Worm (Caenorhabditis elegans): Measurements from ENCODE around the gene Y37E11AL.9.

The Y37E11AL.9 gene

ce11 chrIV:3725845-3726244 is 25.4 kb upstream of the Y37E11AL.9 start, which contains the start of gene smgl-2 (continued):
- no peak for TF ChIP-seq F44E2.7 (GFP tag; IDR thresholded peaks at IDR 0.05)
- no peak for TF ChIP-seq unc-130 (GFP tag; optimal IDR thresholded peaks at IDR 0.05)
- TF ChIP-seq T20F7.1 (GFP tag; optimal IDR thresholded peaks at IDR 0.05) = no peak
- TF ChIP-seq T26A8.4 (GFP tag; IDR thresholded peaks at IDR 0.05) = no peak; the same call in 1 of the 2 replicates
- TF ChIP-seq tra-1 (GFP tag; IDR thresholded peaks at IDR 0.05) = no peak
- no peak for TF ChIP-seq fkh-10 (GFP tag; optimal IDR thresholded peaks at IDR 0.05)
- TF ChIP-seq hmg-1.1 (GFP tag; IDR thresholded peaks at IDR 0.05) = peak; percentile 43
- no peak for TF ChIP-seq F26F4.8 (GFP tag; conservative IDR thresholded peaks at IDR 0.05)
- no peak for TF ChIP-seq nhr-41 (GFP tag; IDR thresholded peaks at IDR 0.05)
- TF ChIP-seq mdt-29 (GFP tag; IDR thresholded peaks at IDR 0.05) = no peak
- no peak for TF ChIP-seq mxl-3 (GFP tag; optimal IDR thresholded peaks at IDR 0.05)
- TF ChIP-seq skn-1 (tag; optimal IDR thresholded peaks at IDR 0.05) = no peak
- TF ChIP-seq ceh-44 (GFP tag; IDR thresholded peaks at IDR 0.05) = no peak
- no peak for TF ChIP-seq spr-3 (GFP tag; optimal IDR thresholded peaks at IDR 0.05)
- no peak for TF ChIP-seq snpc-4 (tag; optimal IDR thresholded peaks at IDR 0.05)
- no peak for TF ChIP-seq lin-29 (GFP tag; IDR thresholded peaks at IDR 0.05)
- TF ChIP-seq dmd-9 (GFP tag; IDR thresholded peaks at IDR 0.05) = no peak
- no peak for TF ChIP-seq nhr-111 (GFP tag; optimal IDR thresholded peaks at IDR 0.05)
- TF ChIP-seq Y48G9A.11 (GFP tag; IDR thresholded peaks at IDR 0.05) = no peak
- no peak for TF ChIP-seq ztf-11 (tag; optimal IDR thresholded peaks at IDR 0.05)
- 0 out of 2 replicates have a peak, but pooled peaks have one; percentile 12 for TF ChIP-seq pha-4 (GFP tag; IDR thresholded peaks at IDR 0.05)
- TF ChIP-seq pha-4 (tag; optimal IDR thresholded peaks at IDR 0.05) = no peak
- TF ChIP-seq nhr-102 (tag; optimal IDR thresholded peaks at IDR 0.05) = no peak
- TF ChIP-seq egl-27 (tag; optimal IDR thresholded peaks at IDR 0.05) = no peak
- TF ChIP-seq lin-1 (GFP tag; IDR thresholded peaks at IDR 0.05) = no peak
- TF ChIP-seq madf-5 (GFP tag; IDR thresholded peaks at IDR 0.05) = no peak
- no peak for TF ChIP-seq ama-1 (optimal IDR thresholded peaks at IDR 0.05)
- TF ChIP-seq F37D6.2 (tag; optimal IDR thresholded peaks at IDR 0.05) = no peak
- no peak for TF ChIP-seq ceh-32 (tag; optimal IDR thresholded peaks at IDR 0.05; ENCODE audit: poor library complexity)
- TF ChIP-seq attf-4 (tag; optimal IDR thresholded peaks at IDR 0.05) = no peak
- TF ChIP-seq F49E8.2 (tag; optimal IDR thresholded peaks at IDR 0.05; ENCODE audit: borderline replicate concordance) = no peak
- peak; percentile 68 for TF ChIP-seq hlh-30 (tag; optimal IDR thresholded peaks at IDR 0.05; ENCODE audit: insufficient read depth)
- TF ChIP-seq dve-1 (tag; optimal IDR thresholded peaks at IDR 0.05; ENCODE audit: insufficient read depth) = peak; percentile 59
- TF ChIP-seq lsy-2 (tag; optimal IDR thresholded peaks at IDR 0.05) = peak in 1 of 2 experiments; percentile 88
- no peak for TF ChIP-seq gei-8 (GFP tag; optimal IDR thresholded peaks at IDR 0.05)
- no peak for TF ChIP-seq aha-1 (tag)
- TF ChIP-seq zip-11 (GFP tag; IDR thresholded peaks at IDR 0.05) = no peak
- peak; percentile 48 for TF ChIP-seq hlh-11 (tag; optimal IDR thresholded peaks at IDR 0.05)
- no peak for TF ChIP-seq ZK546.5 (tag; optimal IDR thresholded peaks at IDR 0.05)
- TF ChIP-seq rbr-2 (tag; optimal IDR thresholded peaks at IDR 0.05) = no peak
- no peak for TF ChIP-seq daf-16 (GFP tag; optimal IDR thresholded peaks at IDR 0.05)
- TF ChIP-seq daf-16 (tag; optimal IDR thresholded peaks at IDR 0.05) = peak; percentile 34
- TF ChIP-seq hif-1 (tag; optimal IDR thresholded peaks at IDR 0.05) = peak in 1 of 2 experiments; percentile 0
- TF ChIP-seq nhr-10 (tag; optimal IDR thresholded peaks at IDR 0.05) = no peak
- TF ChIP-seq lir-3 (tag; optimal IDR thresholded peaks at IDR 0.05) = no peak
- TF ChIP-seq unc-39 (tag; optimal IDR thresholded peaks at IDR 0.05) = no peak
- TF ChIP-seq nhr-25 (tag; optimal IDR thresholded peaks at IDR 0.05; ENCODE audit: borderline replicate concordance, insufficient read depth) = no peak
- peak; percentile 37 for TF ChIP-seq lin-13 (GFP tag; optimal IDR thresholded peaks at IDR 0.05)
- TF ChIP-seq tag-97 (GFP tag; IDR thresholded peaks at IDR 0.05) = no peak
- no peak for TF ChIP-seq pqm-1 (tag; optimal IDR thresholded peaks at IDR 0.05)
- TF ChIP-seq nhr-42 (GFP tag; IDR thresholded peaks at IDR 0.05) = no peak
- no peak for TF ChIP-seq cey-2 (tag; optimal IDR thresholded peaks at IDR 0.05; ENCODE audit: borderline replicate concordance, insufficient read depth)
